Worm (Caenorhabditis elegans) whole organism, late embryonic: ENCODE data around the gene K10D11.7.
A peak's percentile ranks its signal among the peaks of the same experiment; 100 is the strongest.

Experiments
- C08G9.2 ChIP-seq: sonication (generic microtip); optimal IDR thresholded peaks from 2 replicates; lab custom pipeline; 2016; ENCODE audit warnings: mild to moderate bottlenecking, missing genetic modification characterization, moderate library complexity, missing compliant biosample characterization
- C38D4.7 ChIP-seq: fragments of 200-800 bp; sonication (Bioruptor generic); optimal IDR thresholded peaks from 2 replicates; lab custom pipeline; 2018; ENCODE audit warnings: mild to moderate bottlenecking, missing genetic modification characterization, moderate library complexity, missing compliant biosample characterization
- K02D7.2 ChIP-seq: sonication (generic microtip); optimal IDR thresholded peaks from 2 replicates; lab custom pipeline; 2017; ENCODE audit warnings: mild to moderate bottlenecking, missing genetic modification characterization, missing compliant biosample characterization
- ama-1 ChIP-seq: fragments of 150-350 bp; optimal IDR thresholded peaks from 2 replicates; lab custom pipeline; 2014
- ceh-14 ChIP-seq: sonication (generic microtip); optimal IDR thresholded peaks from 2 replicates; lab custom pipeline; 2016; ENCODE audit warnings: missing genotype, missing genetic modification characterization, missing compliant biosample characterization
- ceh-18 ChIP-seq: sonication (generic microtip); optimal IDR thresholded peaks from 2 replicates; lab custom pipeline; 2016; ENCODE audit warnings: missing genetic modification characterization, missing compliant biosample characterization
- ceh-19 ChIP-seq: fragments of 200-800 bp; sonication (Bioruptor generic); optimal IDR thresholded peaks from 2 replicates; lab custom pipeline; 2018; ENCODE audit warnings: mild to moderate bottlenecking, missing genetic modification characterization, missing compliant biosample characterization
- ceh-2 ChIP-seq: sonication (generic microtip); optimal IDR thresholded peaks from 2 replicates; lab custom pipeline; 2016; ENCODE audit warnings: missing genotype, missing genetic modification characterization, missing compliant biosample characterization
- ceh-22 ChIP-seq: sonication (generic microtip); optimal IDR thresholded peaks from 2 replicates; lab custom pipeline; 2017; ENCODE audit warnings: missing biosample characterization, missing genetic modification characterization
- ceh-30 ChIP-seq: fragments of 150-350 bp; optimal IDR thresholded peaks from 2 replicates; lab custom pipeline; 2014; ENCODE audit warnings: missing biosample characterization, missing genetic modification characterization
- ceh-31 ChIP-seq: sonication (generic microtip); optimal IDR thresholded peaks from 2 replicates; lab custom pipeline; 2016; ENCODE audit warnings: missing genetic modification characterization, missing compliant biosample characterization
- ceh-34 ChIP-seq: sonication (generic microtip); optimal IDR thresholded peaks from 2 replicates; lab custom pipeline; 2016; ENCODE audit warnings: mild to moderate bottlenecking, missing genetic modification characterization, missing compliant biosample characterization
- ceh-45 ChIP-seq: fragments of 200-800 bp; sonication (Bioruptor generic); IDR thresholded peaks from 2 replicates; pipeline ENCODE4 v1.3.6; 2022; ENCODE audit warnings: missing genetic modification reagents, missing genetic modification characterization, missing compliant biosample characterization
- ceh-48 ChIP-seq: sonication (generic microtip); optimal IDR thresholded peaks from 2 replicates; lab custom pipeline; 2016; ENCODE audit warnings: missing genetic modification characterization, inconsistent platforms, missing compliant biosample characterization
- che-1 ChIP-seq: sonication (generic microtip); optimal IDR thresholded peaks from 2 replicates; lab custom pipeline; 2016; ENCODE audit warnings: mild to moderate bottlenecking, missing genetic modification characterization, missing compliant biosample characterization
- dmd-4 ChIP-seq: sonication (generic microtip); optimal IDR thresholded peaks from 2 replicates; lab custom pipeline; 2016; ENCODE audit warnings: borderline replicate concordance, missing genetic modification characterization, missing compliant biosample characterization
- elt-2 ChIP-seq: sonication (generic microtip); optimal IDR thresholded peaks from 2 replicates; lab custom pipeline; 2016; ENCODE audit warnings: missing genetic modification reagents, missing genetic modification characterization, missing compliant biosample characterization
- ets-4 ChIP-seq: sonication (generic microtip); optimal IDR thresholded peaks from 2 replicates; lab custom pipeline; 2016; ENCODE audit warnings: missing genetic modification characterization, missing compliant biosample characterization
- fkh-10 ChIP-seq: fragments of 150-350 bp; optimal IDR thresholded peaks from 2 replicates; lab custom pipeline; 2014; ENCODE audit warnings: missing biosample characterization, missing genetic modification reagents, missing genetic modification characterization
- fkh-6 ChIP-seq: sonication (generic microtip); optimal IDR thresholded peaks from 2 replicates; lab custom pipeline; 2016; ENCODE audit warnings: missing genetic modification characterization, missing compliant biosample characterization
- gmeb-2 ChIP-seq: sonication (generic microtip); optimal IDR thresholded peaks from 2 replicates; lab custom pipeline; 2016; ENCODE audit warnings: missing genetic modification characterization, inconsistent platforms, missing compliant biosample characterization
- hlh-13 ChIP-seq: fragments of 200-800 bp; sonication (Bioruptor generic); optimal IDR thresholded peaks from 2 replicates; lab custom pipeline; 2018; ENCODE audit warnings: mild to moderate bottlenecking, missing genetic modification characterization, missing compliant biosample characterization
- hlh-30 ChIP-seq: sonication (generic microtip); optimal IDR thresholded peaks from 2 replicates; lab custom pipeline; 2017; ENCODE audit warnings: antibody characterized with exemption, missing genetic modification characterization, missing compliant biosample characterization; ENCODE audit not compliant: insufficient read depth
- lin-11 ChIP-seq: fragments of 200-800 bp; sonication (Bioruptor generic); optimal IDR thresholded peaks from 2 replicates; lab custom pipeline; 2018; ENCODE audit warnings: mild to moderate bottlenecking, missing genetic modification characterization, missing compliant biosample characterization
- madf-2 ChIP-seq: sonication (generic microtip); optimal IDR thresholded peaks from 2 replicates; lab custom pipeline; 2017; ENCODE audit warnings: missing genetic modification characterization, missing compliant biosample characterization
- npax-4 ChIP-seq: sonication (generic microtip); optimal IDR thresholded peaks from 2 replicates; lab custom pipeline; 2016; ENCODE audit warnings: missing genetic modification characterization, missing compliant biosample characterization
- odd-2 ChIP-seq: sonication (generic microtip); optimal IDR thresholded peaks from 2 replicates; lab custom pipeline; 2017; ENCODE audit warnings: antibody characterized with exemption, mild to moderate bottlenecking, missing genetic modification characterization, missing compliant biosample characterization
- pax-1 ChIP-seq: fragments of 150-350 bp; optimal IDR thresholded peaks from 2 replicates; lab custom pipeline; 2014; ENCODE audit warnings: missing biosample characterization, missing genetic modification characterization
- pha-2 ChIP-seq: sonication (generic microtip); optimal IDR thresholded peaks from 2 replicates; lab custom pipeline; 2017; ENCODE audit warnings: mild to moderate bottlenecking, missing genetic modification characterization, missing compliant biosample characterization
- pros-1 ChIP-seq: fragments of 150-350 bp; optimal IDR thresholded peaks from 2 replicates; lab custom pipeline; 2014; ENCODE audit warnings: missing biosample characterization, missing genetic modification reagents, missing genetic modification characterization
- sdc-2 ChIP-seq: sonication (generic microtip); optimal IDR thresholded peaks from 2 replicates; lab custom pipeline; 2016; ENCODE audit warnings: missing genotype, missing genetic modification characterization, missing compliant biosample characterization
- syd-9 ChIP-seq: sonication (generic microtip); optimal IDR thresholded peaks from 2 replicates; lab custom pipeline; 2016; ENCODE audit warnings: mild to moderate bottlenecking, missing genetic modification characterization, moderate library complexity, missing compliant biosample characterization
- unc-3 ChIP-seq, 2 experiments: fragments of 200-800 bp in 1 of 2; sonication (Bioruptor generic) in 1 of 2; sonication (generic microtip) in 1 of 2; conservative IDR thresholded peaks in 1 of 2; optimal IDR thresholded peaks in 1 of 2; 2 replicates each; pipeline versions ENCODE4 v1.3.6 to Lab custom; 2016 to 2022; ENCODE audit warnings: missing compliant biosample characterization in 2 of 2, missing genetic modification characterization in 2 of 2, missing genetic modification reagents in 1 of 2
- unc-42 ChIP-seq: sonication (generic microtip); optimal IDR thresholded peaks from 2 replicates; lab custom pipeline; 2016; ENCODE audit warnings: missing genotype, missing genetic modification characterization, missing compliant biosample characterization
- unc-86 ChIP-seq: sonication (generic microtip); optimal IDR thresholded peaks from 2 replicates; lab custom pipeline; 2016; ENCODE audit warnings: missing genetic modification characterization, missing compliant biosample characterization

The K10D11.7 gene

ce11 chrIV:13013711-13014341 is 18.0 kb upstream of the K10D11.7 start:
- TF ChIP-seq ceh-14 (tag; lab: Kevin White, UChicago), result no peak
- TF ChIP-seq npax-4 (tag; lab: Kevin White, UChicago), result no peak

ce11 chrIV:13013231-13013630 is 17.4 kb upstream of the K10D11.7 start:
- TF ChIP-seq pros-1 (tag; lab: Kevin White, UChicago) (peak; percentile 37), ceh-30 (tag; lab: Kevin White, UChicago) (no peak), ceh-31 (tag; lab: Kevin White, UChicago) (peak; percentile 67)

ce11 chrIV:13009507-13009906 is 13.7 kb upstream of the K10D11.7 start:
- TF ChIP-seq unc-3 (GFP tag; conservative IDR thresholded peaks at IDR 0.05; lab: Robert Waterston, UW) (no peak), unc-3 (tag; optimal IDR thresholded peaks at IDR 0.05; lab: Kevin White, UChicago) (no peak), ceh-19 (no peak), odd-2 (tag; lab: Kevin White, UChicago) (no peak), ceh-14 (tag; lab: Kevin White, UChicago) (no peak), ceh-34 (tag; lab: Kevin White, UChicago) (no peak), unc-42 (no peak), ama-1 (lab: Kevin White, UChicago) (no peak), fkh-10 (GFP tag; lab: Kevin White, UChicago) (no peak), C08G9.2 (tag; lab: Kevin White, UChicago) (no peak), che-1 (tag; lab: Kevin White, UChicago) (no peak), ceh-45 (no peak), hlh-30 (tag; lab: Kevin White, UChicago) (no peak), syd-9 (tag; lab: Kevin White, UChicago) (no peak), hlh-13 (GFP tag; lab: Kevin White, UChicago) (no peak)

- TF ChIP-seq ceh-2 (tag; lab: Kevin White, UChicago) (no peak), C38D4.7 (GFP tag; lab: Kevin White, UChicago) (no peak), elt-2 (tag; lab: Kevin White, UChicago) (peak; percentile 53), ceh-31 (tag; lab: Kevin White, UChicago) (no peak)
These were observed 12.8 kb upstream of the K10D11.7 start, which contains the start of gene mbk-2 for ce11 chrIV:13008405-13009208. Gene mbk-2, plus strand, starts transcription at chrIV:13009158.

- TF ChIP-seq gmeb-2 (tag; lab: Kevin White, UChicago) (no peak), C08G9.2 (tag; lab: Kevin White, UChicago) (no peak), sdc-2 (tag; lab: Kevin White, UChicago) (no peak), pax-1 (peak; percentile 17), ceh-19 (no peak), ceh-22 (tag; lab: Kevin White, UChicago) (peak; percentile 63), madf-2 (tag; lab: Kevin White, UChicago) (no peak), ceh-2 (tag; lab: Kevin White, UChicago) (peak; percentile 30)
These were observed 3.3 kb upstream of the K10D11.7 start for ce11 chrIV:12999087-12999486.

- TF ChIP-seq odd-2 (tag; lab: Kevin White, UChicago), result no peak
- no peak for TF ChIP-seq ceh-48 (tag; lab: Kevin White, UChicago)
- TF ChIP-seq ceh-14 (tag; lab: Kevin White, UChicago), result no peak
- TF ChIP-seq fkh-6 (tag; lab: Kevin White, UChicago), result no peak
- TF ChIP-seq pros-1 (tag; lab: Kevin White, UChicago), result no peak
- no peak for TF ChIP-seq K02D7.2
- no peak for TF ChIP-seq pha-2 (tag; lab: Kevin White, UChicago)
- no peak for TF ChIP-seq ceh-18
- TF ChIP-seq ets-4 (tag; lab: Kevin White, UChicago), result no peak
- TF ChIP-seq elt-2 (tag; lab: Kevin White, UChicago), result no peak
- no peak for TF ChIP-seq dmd-4 (tag; lab: Kevin White, UChicago)
- TF ChIP-seq lin-11 (tag; lab: Kevin White, UChicago), result no peak
- TF ChIP-seq unc-86 (tag; lab: Kevin White, UChicago), result no peak
These were observed 1.8 kb upstream of the K10D11.7 start for ce11 chrIV:12997560-12997959.
